Fruit fly (Drosophila melanogaster): ENCODE measurements around the gene CG32713.

DNA sequence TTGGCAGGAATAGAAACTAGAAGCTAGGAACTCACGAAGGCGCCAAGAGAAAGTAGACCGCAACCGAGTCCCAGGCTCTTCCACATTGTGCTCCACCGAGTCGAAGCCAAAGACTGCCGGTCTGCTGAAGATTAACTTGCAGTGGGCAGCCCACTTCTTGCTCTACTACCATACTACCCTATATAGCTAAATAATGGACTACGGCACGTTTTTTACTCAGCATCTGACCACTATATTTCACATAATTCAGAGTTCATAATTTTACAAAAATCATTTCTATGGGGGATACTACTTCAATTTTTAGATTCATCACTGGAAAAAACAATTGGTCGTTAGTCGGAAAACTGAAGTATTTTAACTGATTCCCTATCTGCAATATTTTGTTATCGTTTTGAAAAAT lies 23.7 kb downstream of the CG32713 start, which contains the start of gene CG32712:
- TF ChIP-seq CG7368 (GFP tag; optimal IDR thresholded peaks at IDR 0.05) (no peak), esn (GFP tag; optimal IDR thresholded peaks at IDR 0.05) (no peak), topi (GFP tag; optimal IDR thresholded peaks at IDR 0.05) (no peak), CG10631 (GFP tag; optimal IDR thresholded peaks at IDR 0.05) (no peak), cyc (GFP tag; optimal IDR thresholded peaks at IDR 0.05) (no peak), Blimp-1 (GFP tag; optimal IDR thresholded peaks at IDR 0.05) (no peak), Sox102F (GFP tag; optimal IDR thresholded peaks at IDR 0.05) (no peak), Eip78C (GFP tag) (no peak), CG8632 (GFP tag; optimal IDR thresholded peaks at IDR 0.05) (no peak), CG6163 (GFP tag; IDR thresholded peaks at IDR 0.05) (no peak), Ets96B (tag; optimal IDR thresholded peaks at IDR 0.05) (no peak), net (GFP tag; optimal IDR thresholded peaks at IDR 0.05) (no peak), vri (GFP tag; optimal IDR thresholded peaks at IDR 0.05) (no peak)
